Worm (Caenorhabditis elegans) whole organism, L4/young adult: Measurements from ENCODE around the gene str-248.
"Not testable (repeated sequence)": the region's sequence is repeated elsewhere in the genome, so short reads cannot be mapped to it uniquely, and the experiment has no call there.

Experiments used
- W03F9.2 ChIP-seq: fragments of 150-350 bp; optimal IDR thresholded peaks from 2 replicates; lab custom pipeline; 2014; ENCODE audit warnings: missing biosample characterization, missing genetic modification characterization
- dao-5 ChIP-seq: sonication (generic microtip); optimal IDR thresholded peaks from 2 replicates; lab custom pipeline; 2016; ENCODE audit warnings: missing genotype, missing genetic modification characterization, moderate library complexity, missing compliant biosample characterization
- him-1 ChIP-seq: sonication (generic microtip); optimal IDR thresholded peaks from 2 replicates; lab custom pipeline; 2016; ENCODE audit warnings: missing genotype, missing genetic modification reagents, missing genetic modification characterization, missing compliant biosample characterization

Gene str-248

ce11 chrV:15652147-15652546 lies 22.7 kb upstream of the str-248 start:
- TF ChIP-seq him-1 (tag; lab: Kevin White, UChicago) (no peak), W03F9.2 (no peak), dao-5 (tag; lab: Kevin White, UChicago) (no peak)

DNA sequence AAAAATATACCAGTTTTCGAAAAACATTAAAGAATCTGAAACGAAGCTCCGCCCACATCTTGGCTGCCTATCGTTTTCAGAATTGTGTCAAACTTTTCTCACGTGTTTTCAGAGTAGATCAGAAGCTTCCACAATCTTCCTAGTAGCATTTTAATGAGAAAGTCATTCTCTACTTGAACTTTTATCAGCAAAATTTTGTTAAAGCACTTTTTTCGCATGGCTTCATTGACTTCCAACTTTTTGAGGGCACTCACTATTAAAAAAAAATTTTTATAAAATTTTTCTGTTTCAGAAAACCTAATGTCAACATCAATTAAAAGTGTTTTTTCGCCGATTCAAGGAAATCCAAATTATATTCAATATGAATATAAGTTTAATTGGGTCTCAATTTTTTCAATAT lies 20.7 kb upstream of the str-248 start, which contains the start of gene sru-42:
TSS of gene sru-42 (plus strand) at position 301 of the 400 bp plus-strand sequence.
- no peak for TF ChIP-seq dao-5 (tag; lab: Kevin White, UChicago)
- TF ChIP-seq W03F9.2 = no peak
- TF ChIP-seq him-1 (tag; lab: Kevin White, UChicago) = no peak

- not testable (repeated sequence) for TF ChIP-seq W03F9.2; dao-5 (tag; lab: Kevin White, UChicago); him-1 (tag; lab: Kevin White, UChicago)
These were observed 18.2 kb upstream of the str-248 start, which contains the start of the genes C55A1.7 and C55A1.6 for ce11 chrV:15647536-15648085. C55A1.7 (minus strand) TSS chrV:15647636. C55A1.6 (plus strand) TSS chrV:15648035.

- TF ChIP-seq dao-5 (tag; lab: Kevin White, UChicago) = no peak
- TF ChIP-seq him-1 (tag; lab: Kevin White, UChicago) = no peak
- TF ChIP-seq W03F9.2 = no peak
These were observed 15.1 kb upstream of the str-248 start, which contains the start of gene str-23 for ce11 chrV:15644575-15644974. str-23 (plus strand) TSS chrV:15644875.

- not testable (repeated sequence) for TF ChIP-seq dao-5 (tag; lab: Kevin White, UChicago); him-1 (tag; lab: Kevin White, UChicago); W03F9.2
These were observed 13.7 kb upstream of the str-248 start, which contains the start of gene C55A1.4 for ce11 chrV:15643192-15643591. C55A1.4 (minus strand) TSS chrV:15643292.

DNA sequence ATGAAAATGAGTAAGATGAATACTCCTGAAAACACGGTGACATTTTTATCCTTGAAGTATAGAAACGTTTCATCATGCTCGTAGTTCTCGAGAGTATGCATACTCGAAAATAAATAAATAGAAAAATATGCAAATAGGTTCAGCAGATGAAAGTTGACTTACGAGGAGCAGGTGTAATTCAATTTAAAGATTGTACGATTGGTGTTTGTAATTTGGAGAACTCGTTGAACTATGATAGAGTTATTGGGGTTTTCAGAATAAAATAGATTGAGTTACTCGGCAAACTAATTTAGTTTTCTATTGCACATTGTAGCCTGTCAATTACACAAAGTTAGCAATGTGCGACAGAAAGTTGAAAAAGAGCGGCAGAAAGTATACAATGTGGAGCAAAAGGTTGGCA lies 9.4 kb upstream of the str-248 start, which contains the start of gene srz-44:
TSS of gene srz-44 (minus strand) at position 101 of the 400 bp plus-strand sequence.
- TF ChIP-seq W03F9.2 = no peak
- no peak for TF ChIP-seq him-1 (tag; lab: Kevin White, UChicago)
- no peak for TF ChIP-seq dao-5 (tag; lab: Kevin White, UChicago)

- TF ChIP-seq W03F9.2 = no peak
- no peak for TF ChIP-seq dao-5 (tag; lab: Kevin White, UChicago)
- no peak for TF ChIP-seq him-1 (tag; lab: Kevin White, UChicago)
These were observed 3.9 kb downstream of the str-248 start, which contains the start of gene C55A1.11 for ce11 chrV:15625561-15625960. C55A1.11 (plus strand) TSS chrV:15625861.

- no peak for TF ChIP-seq W03F9.2
- TF ChIP-seq him-1 (tag; lab: Kevin White, UChicago) = no peak
- no peak for TF ChIP-seq dao-5 (tag; lab: Kevin White, UChicago)
These were observed 7.9 kb downstream of the str-248 start, which contains the start of gene C55A1.1 for ce11 chrV:15621518-15621917. C55A1.1 (plus strand) TSS chrV:15621818.

ce11 chrV:15614534-15614933 lies 14.9 kb downstream of the str-248 start:
- TF ChIP-seq W03F9.2 = no peak
- TF ChIP-seq dao-5 (tag; lab: Kevin White, UChicago) = no peak
- no peak for TF ChIP-seq him-1 (tag; lab: Kevin White, UChicago)

DNA sequence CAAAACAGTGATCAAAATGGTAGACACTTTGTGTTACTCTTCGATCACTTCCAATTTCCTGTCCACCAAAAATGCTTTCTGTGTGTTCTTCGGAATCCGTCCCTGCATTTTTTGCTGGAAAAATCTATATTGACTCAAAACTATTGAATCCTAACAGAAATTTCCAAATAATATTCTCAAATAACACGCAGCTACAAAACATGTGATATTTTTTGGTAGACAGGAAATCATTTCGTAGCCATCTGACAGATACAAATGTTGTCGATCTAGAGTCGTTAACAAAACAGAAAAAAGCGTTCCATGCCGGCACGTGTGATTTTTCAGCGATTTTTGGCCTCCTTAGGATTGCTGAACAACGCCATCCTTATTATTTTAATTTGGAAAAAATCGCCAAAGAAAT lies 16.6 kb downstream of the str-248 start, which contains the start of gene str-263:
TSS of gene str-263 (plus strand) at position 301 of the 400 bp plus-strand sequence.
- TF ChIP-seq him-1 (tag; lab: Kevin White, UChicago) (no peak), W03F9.2 (no peak), dao-5 (tag; lab: Kevin White, UChicago) (no peak)

- TF ChIP-seq him-1 (tag; lab: Kevin White, UChicago) (no peak), W03F9.2 (no peak), dao-5 (tag; lab: Kevin White, UChicago) (no peak)
These were observed 19.0 kb downstream of the str-248 start, which contains the start of the genes fbxa-153 and str-12 for ce11 chrV:15610350-15610940. fbxa-153 (minus strand) TSS chrV:15610384. str-12 (plus strand) TSS chrV:15610890.

DNA sequence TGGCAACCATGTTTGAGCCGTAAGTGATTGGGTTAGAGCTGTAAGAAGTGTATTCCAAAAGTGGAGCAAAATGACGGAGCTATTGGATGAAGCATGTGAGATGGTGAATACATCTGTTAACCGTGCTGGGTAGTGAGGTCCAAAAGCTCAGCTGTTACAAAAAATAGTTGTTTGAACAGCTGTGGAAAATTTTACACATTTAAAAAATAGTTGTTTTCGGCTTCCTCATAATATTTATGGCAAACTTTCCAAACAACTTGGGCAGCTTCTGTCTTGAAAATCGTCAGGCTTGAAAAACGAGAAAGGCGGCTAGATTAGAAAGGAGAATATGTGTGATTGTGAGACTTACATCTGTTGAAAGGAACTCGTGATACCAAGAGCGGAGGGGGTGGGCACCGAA lies 24.4 kb downstream of the str-248 start, which contains the start of gene fbxa-154:
TSS of gene fbxa-154 (minus strand) at position 101 of the 400 bp plus-strand sequence.
- TF ChIP-seq W03F9.2 (no peak), dao-5 (tag; lab: Kevin White, UChicago) (no peak), him-1 (tag; lab: Kevin White, UChicago) (no peak)

- TF ChIP-seq him-1 (tag; lab: Kevin White, UChicago) (no peak), W03F9.2 (no peak), dao-5 (tag; lab: Kevin White, UChicago) (no peak)
These were observed 27.2 kb downstream of the str-248 start, which contains the start of gene fbxa-152 for ce11 chrV:15602253-15602652. fbxa-152 (minus strand) TSS chrV:15602353.

- TF ChIP-seq W03F9.2; dao-5 (tag; lab: Kevin White, UChicago); him-1 (tag; lab: Kevin White, UChicago): not testable (repeated sequence)
These were observed 29.7 kb downstream of the str-248 start, which contains the start of gene B0391.14 for ce11 chrV:15599762-15600161. B0391.14 (minus strand) TSS chrV:15599862.
